Fruit fly (Drosophila melanogaster) whole organism: Measurements from ENCODE around the gene CG34163.

Experiments used
- CG8478 ChIP-seq: fragments of >200 bp; optimal IDR thresholded peaks from 2 replicates; lab custom pipeline; 2018; ENCODE audit warnings: inconsistent platforms
- Dll ChIP-seq: fragments of >200 bp; optimal IDR thresholded peaks from 2 replicates; lab custom pipeline; 2017
- EcR ChIP-seq, 2 experiments: fragments of >200 bp; optimal IDR thresholded peaks; 2 replicates each; lab custom pipeline; 2017; ENCODE audit warnings: missing biosample characterization in 2 of 2, missing genetic modification characterization in 2 of 2, missing genetic modification reagents in 2 of 2
- pan ChIP-seq: fragments of >200 bp; optimal IDR thresholded peaks from 2 replicates; lab custom pipeline; 2017
- psq ChIP-seq: fragments of >200 bp; optimal IDR thresholded peaks from 2 replicates; lab custom pipeline; 2017
- usp ChIP-seq: fragments of >200 bp; optimal IDR thresholded peaks from 2 replicates; lab custom pipeline; 2017; ENCODE audit warnings: missing biosample characterization, missing genetic modification characterization, mixed read lengths

CG34163 gene

dm6 chr2L:12033890-12034289 lies 45.8 kb downstream of the CG34163 start, which contains the start of gene CG18788:
TSS of gene CG18788 (plus strand) at chr2L:12034190.
- no peak for TF ChIP-seq pan (lab: Kevin White, UChicago)
- no peak for TF ChIP-seq CG8478 (lab: Kevin White, UChicago)
- no peak for TF ChIP-seq EcR (GFP tag; optimal IDR thresholded peaks at IDR 0.05; lab: Kevin White, UChicago)
- no peak for TF ChIP-seq psq (lab: Kevin White, UChicago)
- no peak for TF ChIP-seq Dll
- no peak for TF ChIP-seq usp (GFP tag; lab: Kevin White, UChicago)

dm6 chr2L:12038177-12038581 lies 50.1 kb downstream of the CG34163 start, which contains the start of gene Tom70:
TSS of gene Tom70 (minus strand) at chr2L:12038511.
- TF ChIP-seq CG8478 (lab: Kevin White, UChicago) (no peak), EcR (GFP tag; optimal IDR thresholded peaks at IDR 0.05; lab: Kevin White, UChicago) (no peak), usp (GFP tag; lab: Kevin White, UChicago) (no peak), psq (lab: Kevin White, UChicago) (no peak), Dll (no peak), pan (lab: Kevin White, UChicago) (no peak)
